Worm (Caenorhabditis elegans): ENCODE data around the gene otpl-2.

Gene otpl-2

DNA sequence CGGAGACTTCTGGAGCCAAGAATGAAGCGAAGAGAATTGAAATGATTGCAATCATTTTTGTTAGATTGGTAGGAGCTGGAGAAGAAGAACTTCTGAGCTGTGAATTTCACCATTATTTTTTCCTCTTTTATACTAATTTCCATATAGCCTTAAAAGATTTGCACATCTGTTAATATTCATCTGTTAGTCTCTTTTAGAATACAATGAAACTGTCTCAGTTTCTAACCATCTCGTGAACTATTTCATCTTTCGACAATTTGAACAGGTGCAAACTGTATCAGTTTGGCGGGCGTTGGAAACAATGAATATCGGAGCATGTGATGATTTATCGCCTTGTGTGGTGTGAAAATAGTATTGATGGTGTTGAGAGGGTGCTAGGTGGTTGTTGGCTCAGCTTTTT is 48.9 kb downstream of the otpl-2 start, which contains the start of gene phat-5:
phat-5 (minus strand) TSS at position 101 of the 400 bp plus-strand sequence.
- TF ChIP-seq C08G9.2 (tag; optimal IDR thresholded peaks at IDR 0.05) (no peak), hlh-30 (tag; optimal IDR thresholded peaks at IDR 0.05; ENCODE audit: insufficient read depth) (no peak), dve-1 (tag; optimal IDR thresholded peaks at IDR 0.05) (no peak), ceh-34 (tag; optimal IDR thresholded peaks at IDR 0.05) (no peak), T23F11.4 (GFP tag; optimal IDR thresholded peaks at IDR 0.05) (no peak), ceh-24 (tag; optimal IDR thresholded peaks at IDR 0.05) (no peak), ceh-48 (tag; optimal IDR thresholded peaks at IDR 0.05) (no peak), unc-3 (GFP tag; conservative IDR thresholded peaks at IDR 0.05) (no peak), unc-3 (tag; optimal IDR thresholded peaks at IDR 0.05) (no peak), ceh-22 (tag; optimal IDR thresholded peaks at IDR 0.05) (no peak), ref-2 (tag; optimal IDR thresholded peaks at IDR 0.05) (no peak), K09A11.1 (tag; optimal IDR thresholded peaks at IDR 0.05; ENCODE audit: insufficient read depth) (no peak), ceh-6 (GFP tag; optimal IDR thresholded peaks at IDR 0.05) (no peak), sdc-2 (tag; optimal IDR thresholded peaks at IDR 0.05) (no peak), elt-4 (tag; optimal IDR thresholded peaks at IDR 0.05) (no peak), fkh-6 (tag; optimal IDR thresholded peaks at IDR 0.05) (no peak), pha-4 (tag; optimal IDR thresholded peaks at IDR 0.05) (no peak)

- no peak for TF ChIP-seq pax-1 (tag; optimal IDR thresholded peaks at IDR 0.05)
- TF ChIP-seq ceh-48 (tag; optimal IDR thresholded peaks at IDR 0.05): no peak
- TF ChIP-seq ceh-19 (GFP tag; optimal IDR thresholded peaks at IDR 0.05): no peak
- no peak for TF ChIP-seq K09A11.1 (tag; optimal IDR thresholded peaks at IDR 0.05; ENCODE audit: insufficient read depth)
- TF ChIP-seq eyg-1 (tag; optimal IDR thresholded peaks at IDR 0.05): no peak
- TF ChIP-seq hlh-8 (tag; optimal IDR thresholded peaks at IDR 0.05): no peak
- TF ChIP-seq tbx-7 (tag; optimal IDR thresholded peaks at IDR 0.05): no peak
- TF ChIP-seq zip-5 (tag; optimal IDR thresholded peaks at IDR 0.05): no peak
- TF ChIP-seq syd-9 (tag; optimal IDR thresholded peaks at IDR 0.05): no peak
- TF ChIP-seq fkh-10 (GFP tag; optimal IDR thresholded peaks at IDR 0.05): no peak
- TF ChIP-seq T23F11.4 (GFP tag; optimal IDR thresholded peaks at IDR 0.05): no peak
- no peak for TF ChIP-seq ets-4 (tag; optimal IDR thresholded peaks at IDR 0.05)
- no peak for TF ChIP-seq unc-55 (GFP tag; optimal IDR thresholded peaks at IDR 0.05)
- no peak for TF ChIP-seq ceh-14 (tag; optimal IDR thresholded peaks at IDR 0.05)
- no peak for TF ChIP-seq ceh-34 (tag; optimal IDR thresholded peaks at IDR 0.05)
- no peak for TF ChIP-seq ceh-6 (GFP tag; optimal IDR thresholded peaks at IDR 0.05)
- TF ChIP-seq pros-1 (tag; optimal IDR thresholded peaks at IDR 0.05): no peak
- no peak for TF ChIP-seq sox-2 (GFP tag; IDR thresholded peaks at IDR 0.05)
- TF ChIP-seq ceh-22 (tag; optimal IDR thresholded peaks at IDR 0.05): no peak
Observed at ce11 chrV:4125552-4126084, 52.1 kb downstream of the otpl-2 start, which contains the start of gene T05B4.12. T05B4.12 (minus strand) TSS chrV:4126034.
